Worm (Caenorhabditis elegans) whole organism, early embryonic: Measurements from ENCODE around the gene C08E8.4.

Source experiments
- ama-1 ChIP-seq: fragments of 150-350 bp; optimal IDR thresholded peaks from 2 replicates; lab custom pipeline; 2014
- flt-1 ChIP-seq: fragments of 200-800 bp; sonication (Bioruptor generic); IDR thresholded peaks from 2 replicates; pipeline ENCODE4 v1.3.6; 2022; ENCODE audit warnings: missing genetic modification characterization, missing compliant biosample characterization
- tbx-37 ChIP-seq: fragments of 200-800 bp; sonication (Bioruptor generic); conservative IDR thresholded peaks from 2 replicates; pipeline ENCODE4 v1.3.6; 2022; ENCODE audit warnings: missing genetic modification reagents, missing genetic modification characterization, missing compliant biosample characterization

- TF ChIP-seq tbx-37 (no peak), ama-1 (lab: Kevin White, UChicago) (no peak), flt-1 (no peak)
Measured at ce11 chrV:18378819-18379218, 7.2 kb downstream of the C08E8.4 start, which contains the start of gene Y51A2B.8.
